Comparison of ENCODE assay signal across 5 fruit fly cellular contexts in genomic region chr3L:16661167-16662109, dm6.
A peak's percentile ranks its signal among the peaks of the same experiment; 100 is the strongest.
TF ChIP-seq lines count a peak whose summit lies in the region.

Gene Baldspot (minus strand): TSS chr3L:16661615.

TF ChIP-seq in whole organism, adult, 20 proteins besides CTCF, POLR2A, EP300 and RAD21 (continued from another document):
- TF ChIP-seq CG11617 (GFP tag; optimal IDR thresholded peaks at IDR 0.05; lab: Kevin White, UChicago) (no peak), CG5204 (GFP tag; optimal IDR thresholded peaks at IDR 0.05; lab: Kevin White, UChicago) (peak; percentile 50), tj (GFP tag; optimal IDR thresholded peaks at IDR 0.05; lab: Kevin White, UChicago) (no peak)
TF ChIP-seq in whole organism, adult: peak in this region for 16.

TF ChIP-seq in whole organism, embryonic, 481 proteins besides CTCF, POLR2A, EP300 and RAD21 (continued from another document and continues in another):
- TF ChIP-seq Scr (GFP tag; IDR thresholded peaks at IDR 0.05; lab: Robert Waterston, UW; ENCODE audit: partially characterized antibody): peak; percentile 63
- peak; percentile 34; the same call in 1 of the 2 replicates for TF ChIP-seq sim (GFP tag; IDR thresholded peaks at IDR 0.05; lab: Robert Waterston, UW)
- TF ChIP-seq repo (GFP tag; optimal IDR thresholded peaks at IDR 0.05; lab: Kevin White, UChicago): peak; percentile 82
- peak; percentile 37; the same call in 1 of the 3 replicates for TF ChIP-seq CG11560 (tag; IDR thresholded peaks at IDR 0.05; lab: Robert Waterston, UW)
- TF ChIP-seq CG15479 (GFP tag; optimal IDR thresholded peaks at IDR 0.05; lab: Kevin White, UChicago): peak; percentile 21
- TF ChIP-seq kni (GFP tag; optimal IDR thresholded peaks at IDR 0.05; lab: Kevin White, UChicago): peak; percentile 54
- TF ChIP-seq Dip3 (GFP tag; optimal IDR thresholded peaks at IDR 0.05; lab: Kevin White, UChicago): peak; percentile 55
- TF ChIP-seq GATAe (GFP tag; conservative IDR thresholded peaks at IDR 0.05; lab: Robert Waterston, UW): peak; percentile 10; the same call in 1 of the 2 replicates
- TF ChIP-seq CG4360 (GFP tag; IDR thresholded peaks at IDR 0.05; lab: Robert Waterston, UW): no peak
- TF ChIP-seq CG31388 (GFP tag; optimal IDR thresholded peaks at IDR 0.05; lab: Kevin White, UChicago): peak; percentile 34
- TF ChIP-seq CG32772 (GFP tag; IDR thresholded peaks at IDR 0.05; lab: Robert Waterston, UW): peak; percentile 41; the same call in 1 of the 2 replicates
- peak; percentile 86 for TF ChIP-seq CG4328 (GFP tag; optimal IDR thresholded peaks at IDR 0.05; lab: Kevin White, UChicago)
- TF ChIP-seq HLHmδ (GFP tag; optimal IDR thresholded peaks at IDR 0.05; lab: Kevin White, UChicago): peak; percentile 22
- peak; percentile 81 for TF ChIP-seq bab2 (GFP tag; optimal IDR thresholded peaks at IDR 0.05; lab: Kevin White, UChicago)
- peak; percentile 80 for TF ChIP-seq CG10147 (GFP tag; optimal IDR thresholded peaks at IDR 0.05; lab: Kevin White, UChicago)
- TF ChIP-seq dati (GFP tag; IDR thresholded peaks at IDR 0.05; lab: Robert Waterston, UW): no peak
- TF ChIP-seq gcm2 (GFP tag; optimal IDR thresholded peaks at IDR 0.05; lab: Kevin White, UChicago): peak; percentile 84
- no peak for TF ChIP-seq jigr1 (GFP tag; IDR thresholded peaks at IDR 0.05; lab: Robert Waterston, UW)
- TF ChIP-seq trh (GFP tag; optimal IDR thresholded peaks at IDR 0.05; lab: Kevin White, UChicago): peak; percentile 45
- peak; percentile 54 for TF ChIP-seq CG17568 (GFP tag; optimal IDR thresholded peaks at IDR 0.05; lab: Kevin White, UChicago)
- TF ChIP-seq CG10267 (tag; optimal IDR thresholded peaks at IDR 0.05; lab: Kevin White, UChicago): peak; percentile 85
- 0 out of 2 replicates have a peak, but pooled peaks have one; percentile 24 for TF ChIP-seq ssp (GFP tag; IDR thresholded peaks at IDR 0.05; lab: Robert Waterston, UW)
- TF ChIP-seq CG12942 (GFP tag; optimal IDR thresholded peaks at IDR 0.05; lab: Kevin White, UChicago): peak; percentile 19
- TF ChIP-seq pros (GFP tag; optimal IDR thresholded peaks at IDR 0.05; lab: Kevin White, UChicago): peak; percentile 37
- peak; percentile 59 for TF ChIP-seq Bdp1 (GFP tag; optimal IDR thresholded peaks at IDR 0.05; lab: Kevin White, UChicago)
- peak; percentile 31 for TF ChIP-seq Dek (tag; optimal IDR thresholded peaks at IDR 0.05; lab: Kevin White, UChicago)
- TF ChIP-seq hbn (GFP tag; IDR thresholded peaks at IDR 0.05; lab: Robert Waterston, UW; ENCODE audit: partially characterized antibody): peak; percentile 41; the same call in 1 of the 2 replicates
- peak; percentile 79 for TF ChIP-seq CG13287 (GFP tag; IDR thresholded peaks at IDR 0.05; lab: Robert Waterston, UW; ENCODE audit: partially characterized antibody)
- peak; percentile 45 for TF ChIP-seq CG10959 (GFP tag; IDR thresholded peaks at IDR 0.05; lab: Robert Waterston, UW)

TF ChIP-seq in whole organism, prepupa, 60 proteins besides CTCF, POLR2A, EP300 and RAD21 (continued from another document and continues in another):
- TF ChIP-seq vri (GFP tag; optimal IDR thresholded peaks at IDR 0.05; lab: Kevin White, UChicago): peak; percentile 83
- TF ChIP-seq eg (GFP tag; IDR thresholded peaks at IDR 0.05; lab: Robert Waterston, UW): peak; percentile 75
- TF ChIP-seq fd59A (GFP tag; optimal IDR thresholded peaks at IDR 0.05; lab: Kevin White, UChicago): peak; percentile 21
- TF ChIP-seq CG8319 (GFP tag; optimal IDR thresholded peaks at IDR 0.05; lab: Kevin White, UChicago): peak; percentile 64
- no peak for TF ChIP-seq CG8632 (GFP tag; optimal IDR thresholded peaks at IDR 0.05; lab: Kevin White, UChicago)
- TF ChIP-seq Sox102F (GFP tag; optimal IDR thresholded peaks at IDR 0.05; lab: Kevin White, UChicago): peak; percentile 60
- peak; percentile 86 for TF ChIP-seq topi (GFP tag; optimal IDR thresholded peaks at IDR 0.05; lab: Kevin White, UChicago)
- peak; percentile 56 for TF ChIP-seq fd85E (GFP tag; optimal IDR thresholded peaks at IDR 0.05; lab: Kevin White, UChicago)
- peak; percentile 66 for TF ChIP-seq CG16779 (tag; optimal IDR thresholded peaks at IDR 0.05; lab: Kevin White, UChicago)
- peak; percentile 68 for TF ChIP-seq lz (GFP tag; optimal IDR thresholded peaks at IDR 0.05; lab: Kevin White, UChicago)
- peak; percentile 64 for TF ChIP-seq pdm3 (GFP tag; optimal IDR thresholded peaks at IDR 0.05; lab: Kevin White, UChicago)
- TF ChIP-seq svp (GFP tag; lab: Kevin White, UChicago): peak; percentile 84
- TF ChIP-seq CG6792 (GFP tag; optimal IDR thresholded peaks at IDR 0.05; lab: Kevin White, UChicago): peak; percentile 52
- peak; percentile 48 for TF ChIP-seq Hr39 (GFP tag; optimal IDR thresholded peaks at IDR 0.05; lab: Kevin White, UChicago)
- peak; percentile 86 for TF ChIP-seq Ets96B (tag; optimal IDR thresholded peaks at IDR 0.05; lab: Kevin White, UChicago)
- TF ChIP-seq CG6854 (GFP tag; optimal IDR thresholded peaks at IDR 0.05; lab: Kevin White, UChicago): peak; percentile 49
- TF ChIP-seq CG6808 (GFP tag; optimal IDR thresholded peaks at IDR 0.05; lab: Kevin White, UChicago): peak; percentile 82
- TF ChIP-seq esn (GFP tag; optimal IDR thresholded peaks at IDR 0.05; lab: Kevin White, UChicago): peak; percentile 59
- TF ChIP-seq CG11294 (GFP tag; IDR thresholded peaks at IDR 0.05; lab: Robert Waterston, UW): peak; percentile 11; the same call in 1 of the 2 replicates
- TF ChIP-seq CG6276 (GFP tag; optimal IDR thresholded peaks at IDR 0.05; lab: Kevin White, UChicago): peak; percentile 87
- TF ChIP-seq dac (GFP tag; optimal IDR thresholded peaks at IDR 0.05; lab: Kevin White, UChicago): peak; percentile 58
- TF ChIP-seq CG3919 (GFP tag; optimal IDR thresholded peaks at IDR 0.05; lab: Kevin White, UChicago): peak; percentile 89
- TF ChIP-seq cyc (GFP tag; optimal IDR thresholded peaks at IDR 0.05; lab: Kevin White, UChicago): peak; percentile 67
- peak; percentile 38 for TF ChIP-seq dsx (GFP tag; optimal IDR thresholded peaks at IDR 0.05; lab: Kevin White, UChicago; ENCODE audit: poor library complexity, severe bottlenecking)
- peak; percentile 36 for TF ChIP-seq acj6 (GFP tag; optimal IDR thresholded peaks at IDR 0.05; lab: Kevin White, UChicago)
- TF ChIP-seq Eip75B (GFP tag; optimal IDR thresholded peaks at IDR 0.05; lab: Kevin White, UChicago): peak; percentile 71
- TF ChIP-seq salr (GFP tag; optimal IDR thresholded peaks at IDR 0.05; lab: Kevin White, UChicago): peak in 1 of 2 experiments; percentile 1
- 0 out of 2 replicates have a peak, but pooled peaks have one; percentile 34 for TF ChIP-seq Gug (GFP tag; IDR thresholded peaks at IDR 0.05; lab: Robert Waterston, UW)
- TF ChIP-seq CG11762 (GFP tag; optimal IDR thresholded peaks at IDR 0.05; lab: Kevin White, UChicago; ENCODE audit: insufficient read depth): peak; percentile 68
- peak; percentile 77 for TF ChIP-seq Lpt (GFP tag; optimal IDR thresholded peaks at IDR 0.05; lab: Kevin White, UChicago)
- TF ChIP-seq achi (GFP tag; optimal IDR thresholded peaks at IDR 0.05; lab: Kevin White, UChicago): peak; percentile 62
- peak; percentile 51 for TF ChIP-seq OdsH (GFP tag; optimal IDR thresholded peaks at IDR 0.05; lab: Kevin White, UChicago)

TF ChIP-seq in whole organism, pupa, 21 proteins besides CTCF, POLR2A, EP300 and RAD21 (continued from another document):
- TF ChIP-seq CG17806 (tag; optimal IDR thresholded peaks at IDR 0.05; lab: Kevin White, UChicago): peak; percentile 79

TF ChIP-seq in whole organism, wandering third instar larva, 38 proteins besides CTCF, POLR2A, EP300 and RAD21 (continued from another document):
- TF ChIP-seq N (GFP tag; optimal IDR thresholded peaks at IDR 0.05; lab: Kevin White, UChicago): no peak
- no peak for TF ChIP-seq tai (GFP tag; optimal IDR thresholded peaks at IDR 0.05; lab: Kevin White, UChicago)
- peak; percentile 95 for TF ChIP-seq woc (GFP tag; optimal IDR thresholded peaks at IDR 0.05; lab: Kevin White, UChicago)
- TF ChIP-seq h (GFP tag; optimal IDR thresholded peaks at IDR 0.05; lab: Kevin White, UChicago): peak; percentile 78
- TF ChIP-seq dl (GFP tag; optimal IDR thresholded peaks at IDR 0.05; lab: Kevin White, UChicago; ENCODE audit: insufficient read depth in 1 of 2, partially characterized antibody in 2 of 2): no peak
- no peak for TF ChIP-seq jim (GFP tag; optimal IDR thresholded peaks at IDR 0.05; lab: Kevin White, UChicago)
- peak; percentile 47 for TF ChIP-seq Hnf4 (GFP tag; optimal IDR thresholded peaks at IDR 0.05; lab: Kevin White, UChicago)
- TF ChIP-seq Mio (GFP tag; optimal IDR thresholded peaks at IDR 0.05; lab: Kevin White, UChicago): no peak
- peak; percentile 25 for TF ChIP-seq OdsH (GFP tag; optimal IDR thresholded peaks at IDR 0.05; lab: Kevin White, UChicago)
- TF ChIP-seq pan (optimal IDR thresholded peaks at IDR 0.05; lab: Kevin White, UChicago): peak; percentile 32
- TF ChIP-seq Hr78 (GFP tag; optimal IDR thresholded peaks at IDR 0.05; lab: Kevin White, UChicago): no peak
- no peak for TF ChIP-seq usp (GFP tag; optimal IDR thresholded peaks at IDR 0.05; lab: Kevin White, UChicago)
- TF ChIP-seq fru (GFP tag; optimal IDR thresholded peaks at IDR 0.05; lab: Kevin White, UChicago): peak; percentile 76
- peak; percentile 46 for TF ChIP-seq Rel (GFP tag; optimal IDR thresholded peaks at IDR 0.05; lab: Kevin White, UChicago)
- TF ChIP-seq Rel (tag; optimal IDR thresholded peaks at IDR 0.05; lab: Kevin White, UChicago): peak; percentile 60
- TF ChIP-seq Myc (optimal IDR thresholded peaks at IDR 0.05; lab: Kevin White, UChicago): no peak
- TF ChIP-seq rgr (GFP tag; optimal IDR thresholded peaks at IDR 0.05; lab: Kevin White, UChicago): peak; percentile 18
TF ChIP-seq in whole organism, wandering third instar larva: peak in this region for 22.
